Worm (Caenorhabditis elegans) whole organism, late embryonic: Measurements from ENCODE around the gene T16G1.7.
A peak's percentile ranks its signal among the peaks of the same experiment; 100 is the strongest.

Source experiments
- C38D4.7 ChIP-seq: fragments of 200-800 bp; sonication (Bioruptor generic); optimal IDR thresholded peaks from 2 replicates; lab custom pipeline; 2018; ENCODE audit warnings: mild to moderate bottlenecking, missing genetic modification characterization, moderate library complexity, missing compliant biosample characterization
- ama-1 ChIP-seq: fragments of 150-350 bp; optimal IDR thresholded peaks from 2 replicates; lab custom pipeline; 2014
- ceh-19 ChIP-seq: fragments of 200-800 bp; sonication (Bioruptor generic); optimal IDR thresholded peaks from 2 replicates; lab custom pipeline; 2018; ENCODE audit warnings: mild to moderate bottlenecking, missing genetic modification characterization, missing compliant biosample characterization
- ceh-22 ChIP-seq: sonication (generic microtip); optimal IDR thresholded peaks from 2 replicates; lab custom pipeline; 2017; ENCODE audit warnings: missing biosample characterization, missing genetic modification characterization
- ceh-30 ChIP-seq: fragments of 150-350 bp; optimal IDR thresholded peaks from 2 replicates; lab custom pipeline; 2014; ENCODE audit warnings: missing biosample characterization, missing genetic modification characterization
- ceh-31 ChIP-seq: sonication (generic microtip); optimal IDR thresholded peaks from 2 replicates; lab custom pipeline; 2016; ENCODE audit warnings: missing genetic modification characterization, missing compliant biosample characterization
- ceh-34 ChIP-seq: sonication (generic microtip); optimal IDR thresholded peaks from 2 replicates; lab custom pipeline; 2016; ENCODE audit warnings: mild to moderate bottlenecking, missing genetic modification characterization, missing compliant biosample characterization
- ceh-6 ChIP-seq: fragments of 200-800 bp; sonication (Bioruptor generic); optimal IDR thresholded peaks from 2 replicates; lab custom pipeline; 2018; ENCODE audit warnings: mild to moderate bottlenecking, missing genetic modification characterization, missing compliant biosample characterization
- dmd-4 ChIP-seq: sonication (generic microtip); optimal IDR thresholded peaks from 2 replicates; lab custom pipeline; 2016; ENCODE audit warnings: borderline replicate concordance, missing genetic modification characterization, missing compliant biosample characterization
- dve-1 ChIP-seq: sonication (generic microtip); optimal IDR thresholded peaks from 2 replicates; lab custom pipeline; 2017; ENCODE audit warnings: antibody characterized with exemption, mild to moderate bottlenecking, missing genetic modification characterization, missing compliant biosample characterization
- elt-2 ChIP-seq: sonication (generic microtip); optimal IDR thresholded peaks from 2 replicates; lab custom pipeline; 2016; ENCODE audit warnings: missing genetic modification reagents, missing genetic modification characterization, missing compliant biosample characterization
- ets-4 ChIP-seq: sonication (generic microtip); optimal IDR thresholded peaks from 2 replicates; lab custom pipeline; 2016; ENCODE audit warnings: missing genetic modification characterization, missing compliant biosample characterization
- fax-1 ChIP-seq: sonication (generic microtip); optimal IDR thresholded peaks from 2 replicates; lab custom pipeline; 2016; ENCODE audit warnings: missing genotype, missing genetic modification characterization, missing compliant biosample characterization
- fkh-10 ChIP-seq: fragments of 150-350 bp; optimal IDR thresholded peaks from 2 replicates; lab custom pipeline; 2014; ENCODE audit warnings: missing biosample characterization, missing genetic modification reagents, missing genetic modification characterization
- fkh-6 ChIP-seq: sonication (generic microtip); optimal IDR thresholded peaks from 2 replicates; lab custom pipeline; 2016; ENCODE audit warnings: missing genetic modification characterization, missing compliant biosample characterization
- gmeb-2 ChIP-seq: sonication (generic microtip); optimal IDR thresholded peaks from 2 replicates; lab custom pipeline; 2016; ENCODE audit warnings: missing genetic modification characterization, inconsistent platforms, missing compliant biosample characterization
- hlh-13 ChIP-seq: fragments of 200-800 bp; sonication (Bioruptor generic); optimal IDR thresholded peaks from 2 replicates; lab custom pipeline; 2018; ENCODE audit warnings: mild to moderate bottlenecking, missing genetic modification characterization, missing compliant biosample characterization
- hlh-30 ChIP-seq: sonication (generic microtip); optimal IDR thresholded peaks from 2 replicates; lab custom pipeline; 2017; ENCODE audit warnings: antibody characterized with exemption, missing genetic modification characterization, missing compliant biosample characterization; ENCODE audit not compliant: insufficient read depth
- hlh-8 ChIP-seq: sonication (generic microtip); optimal IDR thresholded peaks from 2 replicates; lab custom pipeline; 2016; ENCODE audit warnings: missing genotype, missing genetic modification characterization, missing compliant biosample characterization
- lim-6 ChIP-seq: sonication (generic microtip); optimal IDR thresholded peaks from 2 replicates; lab custom pipeline; 2016; ENCODE audit warnings: missing genetic modification characterization, missing compliant biosample characterization
- nhr-11 ChIP-seq: fragments of 150-350 bp; optimal IDR thresholded peaks from 2 replicates; lab custom pipeline; 2014; ENCODE audit warnings: missing biosample characterization, missing genetic modification characterization
- nhr-232 ChIP-seq: sonication (generic microtip); optimal IDR thresholded peaks from 2 replicates; lab custom pipeline; 2016; ENCODE audit warnings: missing genetic modification characterization, missing compliant biosample characterization
- odd-2 ChIP-seq: sonication (generic microtip); optimal IDR thresholded peaks from 2 replicates; lab custom pipeline; 2017; ENCODE audit warnings: antibody characterized with exemption, mild to moderate bottlenecking, missing genetic modification characterization, missing compliant biosample characterization
- pag-3 ChIP-seq: sonication (generic microtip); optimal IDR thresholded peaks from 2 replicates; lab custom pipeline; 2016; ENCODE audit warnings: missing compliant biosample characterization, missing genetic modification characterization, borderline replicate concordance
- pax-1 ChIP-seq: fragments of 150-350 bp; optimal IDR thresholded peaks from 2 replicates; lab custom pipeline; 2014; ENCODE audit warnings: missing biosample characterization, missing genetic modification characterization
- pha-2 ChIP-seq: sonication (generic microtip); optimal IDR thresholded peaks from 2 replicates; lab custom pipeline; 2017; ENCODE audit warnings: mild to moderate bottlenecking, missing genetic modification characterization, missing compliant biosample characterization
- pha-4 ChIP-seq: fragments of 150-350 bp; optimal IDR thresholded peaks from 2 replicates; lab custom pipeline; 2018; ENCODE audit warnings: missing biosample characterization, missing genetic modification reagents, missing genetic modification characterization
- sdc-2 ChIP-seq: sonication (generic microtip); optimal IDR thresholded peaks from 2 replicates; lab custom pipeline; 2016; ENCODE audit warnings: missing genotype, missing genetic modification characterization, missing compliant biosample characterization
- syd-9 ChIP-seq: sonication (generic microtip); optimal IDR thresholded peaks from 2 replicates; lab custom pipeline; 2016; ENCODE audit warnings: mild to moderate bottlenecking, missing genetic modification characterization, moderate library complexity, missing compliant biosample characterization
- tbx-2 ChIP-seq: sonication (generic microtip); optimal IDR thresholded peaks from 2 replicates; lab custom pipeline; 2016; ENCODE audit warnings: missing genetic modification characterization, missing compliant biosample characterization
- tbx-7 ChIP-seq: sonication (generic microtip); optimal IDR thresholded peaks from 2 replicates; lab custom pipeline; 2016; ENCODE audit warnings: missing genotype, missing genetic modification characterization, missing compliant biosample characterization
- unc-42 ChIP-seq: sonication (generic microtip); optimal IDR thresholded peaks from 2 replicates; lab custom pipeline; 2016; ENCODE audit warnings: missing genotype, missing genetic modification characterization, missing compliant biosample characterization
- unc-55 ChIP-seq: sonication (generic microtip); optimal IDR thresholded peaks from 2 replicates; lab custom pipeline; 2017; ENCODE audit warnings: missing biosample characterization, missing genetic modification reagents, missing genetic modification characterization
- unc-86 ChIP-seq: sonication (generic microtip); optimal IDR thresholded peaks from 2 replicates; lab custom pipeline; 2016; ENCODE audit warnings: missing genetic modification characterization, missing compliant biosample characterization
- zip-5 ChIP-seq: sonication (generic microtip); optimal IDR thresholded peaks from 2 replicates; lab custom pipeline; 2016; ENCODE audit warnings: missing genetic modification characterization, missing compliant biosample characterization
- ztf-16 ChIP-seq: sonication (generic microtip); optimal IDR thresholded peaks from 2 replicates; lab custom pipeline; 2017; ENCODE audit warnings: missing genetic modification characterization, missing compliant biosample characterization

The T16G1.7 gene

DNA sequence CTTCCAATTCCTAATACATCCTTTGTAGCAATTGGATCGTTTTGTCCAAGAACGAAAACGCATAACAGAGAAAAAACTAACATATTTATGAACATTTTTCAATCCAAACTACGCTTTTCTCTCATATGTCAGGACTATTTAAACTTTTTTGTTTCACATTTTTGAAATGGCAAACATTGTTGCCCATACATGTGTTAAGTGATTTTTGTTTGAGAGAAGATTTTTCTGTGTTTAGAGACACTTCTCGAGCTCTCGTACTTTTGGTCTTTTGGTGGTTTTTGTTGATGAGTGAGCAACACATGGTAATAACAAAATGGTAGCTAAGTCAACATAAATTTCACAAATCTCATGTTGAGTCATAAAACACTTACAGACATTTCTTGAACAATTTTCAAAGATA, 29.8 kb downstream of the T16G1.7 start, which contains the start of gene ttr-28:
ttr-28 (minus strand) TSS at position 101 of the 400 bp plus-strand sequence.
- TF ChIP-seq dve-1 (tag; lab: Kevin White, UChicago) (no peak), ets-4 (no peak), ama-1 (lab: Kevin White, UChicago) (no peak), pag-3 (no peak), unc-42 (tag; lab: Kevin White, UChicago) (no peak), zip-5 (tag; lab: Kevin White, UChicago) (no peak), tbx-7 (tag; lab: Kevin White, UChicago) (no peak), ztf-16 (tag; lab: Kevin White, UChicago) (no peak), tbx-2 (tag; lab: Kevin White, UChicago) (no peak), syd-9 (tag; lab: Kevin White, UChicago) (no peak), ceh-30 (tag; lab: Kevin White, UChicago) (no peak), hlh-30 (tag; lab: Kevin White, UChicago) (no peak), pax-1 (no peak), C38D4.7 (GFP tag; lab: Kevin White, UChicago) (no peak), fkh-6 (tag; lab: Kevin White, UChicago) (no peak), fkh-10 (no peak), ceh-22 (tag; lab: Kevin White, UChicago) (no peak)

ce11 chrV:12904054-12904453, 30.9 kb downstream of the T16G1.7 start, which contains the start of gene ttr-27:
Gene ttr-27, minus strand, starts transcription at chrV:12904098.
- TF ChIP-seq fax-1 (tag; lab: Kevin White, UChicago) (no peak), odd-2 (tag; lab: Kevin White, UChicago) (no peak), unc-86 (tag; lab: Kevin White, UChicago) (no peak), nhr-232 (tag; lab: Kevin White, UChicago) (no peak), pax-1 (no peak), ceh-19 (GFP tag; lab: Kevin White, UChicago) (no peak), unc-55 (no peak), hlh-13 (no peak)

- TF ChIP-seq pha-4 (no peak), unc-42 (tag; lab: Kevin White, UChicago) (peak; percentile 95), pax-1 (no peak), ztf-16 (tag; lab: Kevin White, UChicago) (no peak), elt-2 (tag; lab: Kevin White, UChicago) (no peak), gmeb-2 (tag; lab: Kevin White, UChicago) (no peak), pha-2 (tag; lab: Kevin White, UChicago) (no peak), nhr-11 (tag; lab: Kevin White, UChicago) (no peak)
Observed at ce11 chrV:12901301-12901700, 33.6 kb downstream of the T16G1.7 start.

- TF ChIP-seq ceh-34 (tag; lab: Kevin White, UChicago) (peak; percentile 47), ceh-6 (no peak), sdc-2 (tag; lab: Kevin White, UChicago) (no peak), ceh-19 (GFP tag; lab: Kevin White, UChicago) (peak; percentile 40)
Observed at ce11 chrV:12898583-12899232, 36.2 kb downstream of the T16G1.7 start.

- TF ChIP-seq lim-6 (tag; lab: Kevin White, UChicago) = no peak
- TF ChIP-seq dve-1 (tag; lab: Kevin White, UChicago) = no peak
- peak; percentile 64 for TF ChIP-seq ceh-31 (tag; lab: Kevin White, UChicago)
- no peak for TF ChIP-seq hlh-8 (tag; lab: Kevin White, UChicago)
- peak; percentile 27 for TF ChIP-seq tbx-2 (tag; lab: Kevin White, UChicago)
- peak; percentile 92 for TF ChIP-seq unc-42 (tag; lab: Kevin White, UChicago)
- TF ChIP-seq pax-1 = peak; percentile 55
- TF ChIP-seq nhr-11 (tag; lab: Kevin White, UChicago) = no peak
- TF ChIP-seq dmd-4 (tag; lab: Kevin White, UChicago) = no peak
Observed at ce11 chrV:12897338-12897737, 37.6 kb downstream of the T16G1.7 start.
